Worm (Caenorhabditis elegans) whole organism, mixed stage, embryonic: ENCODE results near the gene C03B1.14.

Source experiments
- M03D4.4 ChIP-seq: sonication (generic microtip); optimal IDR thresholded peaks from 2 replicates; lab custom pipeline; 2017; ENCODE audit warnings: mild to moderate bottlenecking, missing genetic modification characterization, missing compliant biosample characterization
- bed-3 ChIP-seq: fragments of 200-800 bp; sonication (Bioruptor generic); optimal IDR thresholded peaks from 3 replicates; lab custom pipeline; 2018; ENCODE audit warnings: mild to moderate bottlenecking, missing genetic modification characterization, moderate library complexity, missing compliant biosample characterization
- blmp-1 ChIP-seq: fragments of 150-350 bp; optimal IDR thresholded peaks from 2 replicates; lab custom pipeline; 2014; ENCODE audit warnings: missing biosample characterization, missing genetic modification characterization
- ceh-39 ChIP-seq: fragments of 150-350 bp; optimal IDR thresholded peaks from 2 replicates; lab custom pipeline; 2014; ENCODE audit warnings: missing biosample characterization, missing genetic modification characterization
- ceh-43 ChIP-seq: fragments of 200-800 bp; sonication (Bioruptor generic); optimal IDR thresholded peaks from 2 replicates; lab custom pipeline; 2018; ENCODE audit warnings: mild to moderate bottlenecking, missing genetic modification characterization, moderate library complexity, missing compliant biosample characterization
- ceh-83 ChIP-seq: fragments of 200-800 bp; sonication (Bioruptor generic); optimal IDR thresholded peaks from 2 replicates; lab custom pipeline; 2018; ENCODE audit warnings: mild to moderate bottlenecking, missing genetic modification characterization, missing compliant biosample characterization
- ces-1 ChIP-seq: fragments of 150-350 bp; optimal IDR thresholded peaks from 2 replicates; lab custom pipeline; 2014; ENCODE audit warnings: missing biosample characterization, missing genetic modification reagents, missing genetic modification characterization
- cnd-1 ChIP-seq: fragments of 200-800 bp; sonication (Bioruptor generic); optimal IDR thresholded peaks from 2 replicates; lab custom pipeline; 2018; ENCODE audit warnings: mild to moderate bottlenecking, missing genetic modification characterization, missing compliant biosample characterization
- drap-1 ChIP-seq: fragments of 200-800 bp; sonication (Bioruptor generic); optimal IDR thresholded peaks from 3 replicates; lab custom pipeline; 2018; ENCODE audit warnings: mild to moderate bottlenecking, missing genetic modification characterization, missing compliant biosample characterization
- elt-1 ChIP-seq: sonication (generic microtip); optimal IDR thresholded peaks from 2 replicates; lab custom pipeline; 2017; ENCODE audit warnings: missing genetic modification characterization, mild to moderate bottlenecking, missing compliant biosample characterization, antibody characterized with exemption, moderate library complexity, borderline replicate concordance; ENCODE audit not compliant: insufficient read depth
- elt-3 ChIP-seq: fragments of 150-350 bp; optimal IDR thresholded peaks from 2 replicates; lab custom pipeline; 2014; ENCODE audit warnings: missing biosample characterization, missing genetic modification characterization
- flh-1 ChIP-seq: fragments of 200-800 bp; sonication (Bioruptor generic); optimal IDR thresholded peaks from 2 replicates; lab custom pipeline; 2018; ENCODE audit warnings: mild to moderate bottlenecking, missing genetic modification characterization, moderate library complexity, missing compliant biosample characterization
- ham-2 ChIP-seq: fragments of 200-800 bp; sonication (Bioruptor generic); optimal IDR thresholded peaks from 2 replicates; lab custom pipeline; 2018; ENCODE audit warnings: mild to moderate bottlenecking, missing genetic modification characterization, missing compliant biosample characterization
- hlh-1 ChIP-seq: fragments of 150-350 bp; optimal IDR thresholded peaks from 2 replicates; lab custom pipeline; 2014; ENCODE audit warnings: missing biosample characterization, missing genetic modification reagents, missing genetic modification characterization
- lin-13 ChIP-seq: fragments of 150-350 bp; optimal IDR thresholded peaks from 2 replicates; lab custom pipeline; 2014; ENCODE audit warnings: missing biosample characterization, missing genetic modification characterization
- lin-32 ChIP-seq: fragments of 200-800 bp; sonication (Bioruptor generic); optimal IDR thresholded peaks from 2 replicates; lab custom pipeline; 2018; ENCODE audit warnings: mild to moderate bottlenecking, missing genetic modification characterization, missing compliant biosample characterization
- mab-5 ChIP-seq: fragments of 150-350 bp; optimal IDR thresholded peaks from 2 replicates; lab custom pipeline; 2014; ENCODE audit warnings: missing biosample characterization, missing genetic modification characterization
- mep-1 ChIP-seq: fragments of 150-350 bp; optimal IDR thresholded peaks from 2 replicates; lab custom pipeline; 2017; ENCODE audit warnings: missing biosample characterization, missing genetic modification reagents, missing genetic modification characterization, inconsistent platforms
- mls-2 ChIP-seq: sonication (generic microtip); optimal IDR thresholded peaks from 2 replicates; lab custom pipeline; 2016; ENCODE audit warnings: mild to moderate bottlenecking, missing genetic modification characterization, moderate library complexity, missing compliant biosample characterization
- nhr-12 ChIP-seq: fragments of 150-350 bp; optimal IDR thresholded peaks from 2 replicates; lab custom pipeline; 2014; ENCODE audit warnings: missing biosample characterization, missing genetic modification characterization
- nhr-2 ChIP-seq: fragments of 150-350 bp; optimal IDR thresholded peaks from 2 replicates; lab custom pipeline; 2014; ENCODE audit warnings: missing biosample characterization, missing genetic modification characterization
- nhr-237 ChIP-seq: fragments of 150-350 bp; optimal IDR thresholded peaks from 2 replicates; lab custom pipeline; 2014; ENCODE audit warnings: missing biosample characterization, missing genetic modification characterization
- nhr-28 ChIP-seq: fragments of 150-350 bp; optimal IDR thresholded peaks from 2 replicates; lab custom pipeline; 2014; ENCODE audit warnings: missing biosample characterization, missing genetic modification characterization
- nhr-76 ChIP-seq: sonication (generic microtip); optimal IDR thresholded peaks from 2 replicates; lab custom pipeline; 2017; ENCODE audit warnings: missing biosample characterization, missing genetic modification characterization
- pha-4 ChIP-seq: fragments of 150-350 bp; optimal IDR thresholded peaks from 2 replicates; lab custom pipeline; 2018; ENCODE audit warnings: missing biosample characterization, missing genetic modification reagents, missing genetic modification characterization
- sem-2 ChIP-seq: fragments of 200-800 bp; sonication (Bioruptor generic); optimal IDR thresholded peaks from 2 replicates; lab custom pipeline; 2018; ENCODE audit warnings: mild to moderate bottlenecking, missing genetic modification characterization, missing compliant biosample characterization
- snpc-4 ChIP-seq: fragments of 150-350 bp; optimal IDR thresholded peaks from 2 replicates; lab custom pipeline; 2014; ENCODE audit warnings: missing biosample characterization, missing genetic modification characterization
- sptf-1 ChIP-seq: sonication (generic microtip); optimal IDR thresholded peaks from 2 replicates; lab custom pipeline; 2017; ENCODE audit warnings: mild to moderate bottlenecking, missing genetic modification characterization, moderate library complexity, missing compliant biosample characterization
- tbx-8 ChIP-seq: fragments of 200-800 bp; sonication (Bioruptor generic); optimal IDR thresholded peaks from 2 replicates; lab custom pipeline; 2018; ENCODE audit warnings: mild to moderate bottlenecking, missing genetic modification characterization, moderate library complexity, missing compliant biosample characterization
- unc-120 ChIP-seq: sonication (generic microtip); optimal IDR thresholded peaks from 2 replicates; lab custom pipeline; 2017; ENCODE audit warnings: missing genetic modification characterization, missing compliant biosample characterization; ENCODE audit not compliant: poor library complexity, severe bottlenecking
- unc-39 ChIP-seq: fragments of 150-350 bp; optimal IDR thresholded peaks from 2 replicates; lab custom pipeline; 2014; ENCODE audit warnings: missing biosample characterization, missing genetic modification characterization
- unc-62 ChIP-seq: fragments of 150-350 bp; optimal IDR thresholded peaks from 2 replicates; lab custom pipeline; 2014; ENCODE audit warnings: missing biosample characterization, missing genetic modification reagents, missing genetic modification characterization
- zip-8 ChIP-seq: fragments of 150-350 bp; optimal IDR thresholded peaks from 2 replicates; lab custom pipeline; 2014; ENCODE audit warnings: missing biosample characterization, missing genetic modification characterization

Gene C03B1.14

ce11 chrX:6320887-6321286 lies 39.7 kb downstream of the C03B1.14 start:
- TF ChIP-seq flh-1 (GFP tag; lab: Kevin White, UChicago) (no peak), nhr-12 (no peak), hlh-1 (tag; lab: Kevin White, UChicago) (no peak), sptf-1 (tag; lab: Kevin White, UChicago) (no peak), nhr-76 (tag; lab: Kevin White, UChicago) (no peak), nhr-237 (tag; lab: Kevin White, UChicago) (no peak), ceh-43 (GFP tag; lab: Kevin White, UChicago) (no peak), nhr-2 (no peak), nhr-28 (tag; lab: Kevin White, UChicago) (no peak), bed-3 (GFP tag; lab: Kevin White, UChicago) (no peak), elt-3 (tag; lab: Kevin White, UChicago) (no peak), ces-1 (GFP tag; lab: Kevin White, UChicago) (no peak)

- TF ChIP-seq mab-5 (no peak), snpc-4 (tag; lab: Kevin White, UChicago) (no peak), elt-3 (tag; lab: Kevin White, UChicago) (no peak), unc-62 (no peak), zip-8 (tag; lab: Kevin White, UChicago) (no peak), ces-1 (GFP tag; lab: Kevin White, UChicago) (no peak), nhr-237 (tag; lab: Kevin White, UChicago) (no peak), blmp-1 (tag; lab: Kevin White, UChicago) (no peak)
Observed at ce11 chrX:6319546-6319945, 41.0 kb downstream of the C03B1.14 start, which contains the start of gene chtb-3. Gene chtb-3 (minus strand): TSS chrX:6319646.

- no peak for TF ChIP-seq ham-2 (GFP tag; lab: Kevin White, UChicago)
- TF ChIP-seq blmp-1 (tag; lab: Kevin White, UChicago), result no peak
- TF ChIP-seq nhr-28 (tag; lab: Kevin White, UChicago), result no peak
- TF ChIP-seq flh-1 (GFP tag; lab: Kevin White, UChicago), result no peak
- no peak for TF ChIP-seq ceh-83 (GFP tag; lab: Kevin White, UChicago)
- no peak for TF ChIP-seq sem-2 (GFP tag; lab: Kevin White, UChicago)
- TF ChIP-seq M03D4.4 (tag; lab: Kevin White, UChicago), result no peak
- no peak for TF ChIP-seq drap-1 (GFP tag; lab: Kevin White, UChicago)
- no peak for TF ChIP-seq mab-5
- TF ChIP-seq nhr-237 (tag; lab: Kevin White, UChicago), result no peak
- TF ChIP-seq tbx-8 (GFP tag; lab: Kevin White, UChicago), result no peak
- TF ChIP-seq cnd-1 (tag; lab: Kevin White, UChicago), result no peak
- no peak for TF ChIP-seq unc-120
- no peak for TF ChIP-seq mls-2
- TF ChIP-seq ceh-43 (GFP tag; lab: Kevin White, UChicago), result no peak
- TF ChIP-seq elt-3 (tag; lab: Kevin White, UChicago), result no peak
- no peak for TF ChIP-seq lin-32 (GFP tag; lab: Kevin White, UChicago)
Observed at ce11 chrX:6318803-6319202, 41.8 kb downstream of the C03B1.14 start.

ce11 chrX:6311391-6311790 lies 49.2 kb downstream of the C03B1.14 start, which contains the start of gene npr-38:
Gene npr-38 (plus strand): TSS chrX:6311691.
- TF ChIP-seq nhr-76 (tag; lab: Kevin White, UChicago) (no peak), lin-13 (tag; lab: Kevin White, UChicago) (no peak), drap-1 (GFP tag; lab: Kevin White, UChicago) (no peak), elt-3 (tag; lab: Kevin White, UChicago) (no peak), zip-8 (tag; lab: Kevin White, UChicago) (no peak), unc-39 (tag; lab: Kevin White, UChicago) (no peak), M03D4.4 (tag; lab: Kevin White, UChicago) (no peak), lin-32 (GFP tag; lab: Kevin White, UChicago) (no peak), unc-120 (no peak), mep-1 (no peak), nhr-28 (tag; lab: Kevin White, UChicago) (no peak), ceh-43 (GFP tag; lab: Kevin White, UChicago) (no peak), unc-62 (no peak), sptf-1 (tag; lab: Kevin White, UChicago) (no peak), ceh-39 (tag; lab: Kevin White, UChicago) (no peak), nhr-12 (no peak), elt-1 (tag; lab: Kevin White, UChicago) (no peak), pha-4 (tag; lab: Kevin White, UChicago) (no peak)
